Comparison of ENCODE assay signal across 5 fruit fly cellular contexts in the genomic region with DNA sequence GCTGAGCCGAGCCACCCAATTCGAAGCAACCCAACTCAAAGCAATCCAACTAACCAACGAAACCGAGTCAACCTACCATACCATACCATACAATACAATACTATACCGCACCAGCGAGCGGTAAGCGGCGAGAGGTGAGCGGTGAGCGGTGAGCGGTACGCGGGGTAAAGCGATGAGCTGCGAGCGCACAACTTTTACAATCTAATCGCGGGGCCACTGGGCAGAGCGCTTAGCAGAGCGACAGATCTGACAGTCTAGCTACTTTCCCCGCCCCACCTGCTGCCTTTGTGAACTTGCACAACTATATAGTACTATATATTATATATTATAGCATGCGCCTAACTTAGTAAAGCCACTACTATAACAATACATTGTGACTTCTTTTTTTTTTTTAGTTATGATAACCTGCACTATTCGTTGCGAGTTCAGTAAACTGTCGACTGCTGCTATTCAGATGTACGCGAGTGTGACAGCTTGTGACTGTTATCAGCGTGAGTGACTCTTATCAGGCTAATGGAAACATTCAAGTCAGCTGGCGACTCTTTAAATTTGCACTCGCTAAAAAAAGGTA.
A peak's percentile ranks its signal among the peaks of the same experiment; 100 is the strongest.
TF ChIP-seq lines count a peak whose summit lies in the region.

No protein-coding gene starts in this region.

TF ChIP-seq in whole organism, adult, 20 proteins besides CTCF, POLR2A, EP300 and RAD21 (continued from another document):
- TF ChIP-seq Crg-1 (GFP tag; optimal IDR thresholded peaks at IDR 0.05; lab: Kevin White, UChicago) (peak; percentile 10), Mnt (GFP tag; optimal IDR thresholded peaks at IDR 0.05; lab: Kevin White, UChicago) (peak; percentile 59), CG33017 (tag; optimal IDR thresholded peaks at IDR 0.05; lab: Kevin White, UChicago) (peak; percentile 28)

TF ChIP-seq in whole organism, embryonic, 481 proteins besides CTCF, POLR2A, EP300 and RAD21 (continued from another document and continues in another):
- TF ChIP-seq Pdp1 (GFP tag; optimal IDR thresholded peaks at IDR 0.05; lab: Kevin White, UChicago) = peak in 1 of 2 experiments; percentile 8
- TF ChIP-seq Rfx (GFP tag; IDR thresholded peaks at IDR 0.05; lab: Robert Waterston, UW) = peak; percentile 60; the same call in 1 of the 2 replicates
- TF ChIP-seq inv (GFP tag; IDR thresholded peaks at IDR 0.05; lab: Robert Waterston, UW; ENCODE audit: partially characterized antibody) = no peak
- no peak; the same call in 1 of the 2 replicates for TF ChIP-seq NFAT (GFP tag; IDR thresholded peaks at IDR 0.05; lab: Robert Waterston, UW)
- TF ChIP-seq CG9215 (GFP tag; IDR thresholded peaks at IDR 0.05; lab: Robert Waterston, UW) = peak; percentile 33; the same call in 1 of the 2 replicates
- TF ChIP-seq tgo (GFP tag; IDR thresholded peaks at IDR 0.05; lab: Robert Waterston, UW) = peak; percentile 16; the same call in 1 of the 3 replicates
- TF ChIP-seq schlank (tag; optimal IDR thresholded peaks at IDR 0.05; lab: Kevin White, UChicago) = no peak
- no peak for TF ChIP-seq CG31224 (GFP tag; IDR thresholded peaks at IDR 0.05; lab: Robert Waterston, UW)
- no peak for TF ChIP-seq Stat92E (GFP tag; optimal IDR thresholded peaks at IDR 0.05; lab: Kevin White, UChicago)
- 0 out of 3 replicates have a peak, but pooled peaks have one; percentile 28 for TF ChIP-seq H15 (GFP tag; IDR thresholded peaks at IDR 0.05; lab: Robert Waterston, UW)
- TF ChIP-seq CG3065 (GFP tag; optimal IDR thresholded peaks at IDR 0.05; lab: Kevin White, UChicago) = no peak
- no peak for TF ChIP-seq CG15073 (GFP tag; optimal IDR thresholded peaks at IDR 0.05; lab: Kevin White, UChicago)
- no peak for TF ChIP-seq CG31388 (GFP tag; optimal IDR thresholded peaks at IDR 0.05; lab: Kevin White, UChicago)
- TF ChIP-seq stc (GFP tag; IDR thresholded peaks at IDR 0.05; lab: Robert Waterston, UW) = peak; percentile 35
- no peak for TF ChIP-seq CG1832 (GFP tag; optimal IDR thresholded peaks at IDR 0.05; lab: Kevin White, UChicago)
- TF ChIP-seq Oaz (GFP tag; IDR thresholded peaks at IDR 0.05; lab: Robert Waterston, UW) = no peak
- peak; percentile 52 for TF ChIP-seq Hmr (GFP tag; optimal IDR thresholded peaks at IDR 0.05; lab: Kevin White, UChicago)
- TF ChIP-seq Med (GFP tag; lab: Kevin White, UChicago) = peak; percentile 74
- TF ChIP-seq cwo (GFP tag; optimal IDR thresholded peaks at IDR 0.05; lab: Kevin White, UChicago) = peak; percentile 65
- no peak for TF ChIP-seq hth (optimal IDR thresholded peaks at IDR 0.05; lab: Kevin White, UChicago)
- no peak for TF ChIP-seq CG10462 (GFP tag; optimal IDR thresholded peaks at IDR 0.05; lab: Kevin White, UChicago)
- no peak for TF ChIP-seq br (optimal IDR thresholded peaks at IDR 0.05; lab: Kevin White, UChicago)
- no peak for TF ChIP-seq CG2202 (tag; optimal IDR thresholded peaks at IDR 0.05; lab: Kevin White, UChicago)
- peak; percentile 33 for TF ChIP-seq CG17568 (GFP tag; optimal IDR thresholded peaks at IDR 0.05; lab: Kevin White, UChicago)
- no peak for TF ChIP-seq CG1024 (GFP tag; IDR thresholded peaks at IDR 0.05; lab: Robert Waterston, UW)
- no peak for TF ChIP-seq CG9817 (tag; optimal IDR thresholded peaks at IDR 0.05; lab: Kevin White, UChicago)
- peak; percentile 46 for TF ChIP-seq Xbp1 (GFP tag; optimal IDR thresholded peaks at IDR 0.05; lab: Kevin White, UChicago)
- no peak for TF ChIP-seq eyg (GFP tag; optimal IDR thresholded peaks at IDR 0.05; lab: Kevin White, UChicago)
- no peak for TF ChIP-seq D (optimal IDR thresholded peaks at IDR 0.05; lab: Kevin White, UChicago)
- no peak for TF ChIP-seq D (GFP tag; optimal IDR thresholded peaks at IDR 0.05; lab: Kevin White, UChicago)
- TF ChIP-seq Ssrp (tag; optimal IDR thresholded peaks at IDR 0.05; lab: Kevin White, UChicago) = peak; percentile 26

TF ChIP-seq in whole organism, prepupa, 60 proteins besides CTCF, POLR2A, EP300 and RAD21 (continued from another document):
- TF ChIP-seq pdm3 (GFP tag; optimal IDR thresholded peaks at IDR 0.05; lab: Kevin White, UChicago) = peak; percentile 15
- TF ChIP-seq Hr4 (GFP tag; optimal IDR thresholded peaks at IDR 0.05; lab: Kevin White, UChicago) = peak; percentile 33
- TF ChIP-seq CG15336 (GFP tag; IDR thresholded peaks at IDR 0.05; lab: Robert Waterston, UW) = peak; percentile 33; the same call in 1 of the 2 replicates
- no peak for TF ChIP-seq Eip75B (GFP tag; optimal IDR thresholded peaks at IDR 0.05; lab: Kevin White, UChicago)
- peak; percentile 7 for TF ChIP-seq achi (GFP tag; optimal IDR thresholded peaks at IDR 0.05; lab: Kevin White, UChicago)
- no peak for TF ChIP-seq CG11762 (GFP tag; optimal IDR thresholded peaks at IDR 0.05; lab: Kevin White, UChicago; ENCODE audit: insufficient read depth)
- TF ChIP-seq dac (GFP tag; optimal IDR thresholded peaks at IDR 0.05; lab: Kevin White, UChicago) = no peak
- peak; percentile 45 for TF ChIP-seq fkh (GFP tag; optimal IDR thresholded peaks at IDR 0.05; lab: Kevin White, UChicago)
- no peak for TF ChIP-seq CG11902 (GFP tag; optimal IDR thresholded peaks at IDR 0.05; lab: Kevin White, UChicago)
- TF ChIP-seq Lpt (GFP tag; optimal IDR thresholded peaks at IDR 0.05; lab: Kevin White, UChicago) = no peak
- peak; percentile 39 for TF ChIP-seq acj6 (GFP tag; optimal IDR thresholded peaks at IDR 0.05; lab: Kevin White, UChicago)
- TF ChIP-seq OdsH (GFP tag; optimal IDR thresholded peaks at IDR 0.05; lab: Kevin White, UChicago) = peak; percentile 33
- no peak for TF ChIP-seq CG8632 (GFP tag; optimal IDR thresholded peaks at IDR 0.05; lab: Kevin White, UChicago)
- peak; percentile 8 for TF ChIP-seq Smox (GFP tag; optimal IDR thresholded peaks at IDR 0.05; lab: Kevin White, UChicago)
- peak; percentile 76 for TF ChIP-seq Eip78C (GFP tag; lab: Kevin White, UChicago)
- TF ChIP-seq CG10669 (GFP tag; optimal IDR thresholded peaks at IDR 0.05; lab: Kevin White, UChicago) = no peak
- TF ChIP-seq esn (GFP tag; optimal IDR thresholded peaks at IDR 0.05; lab: Kevin White, UChicago) = peak; percentile 27
- TF ChIP-seq spab (GFP tag; optimal IDR thresholded peaks at IDR 0.05; lab: Kevin White, UChicago) = no peak
- 0 out of 3 replicates have a peak, but pooled peaks have one; percentile 22 for TF ChIP-seq eg (GFP tag; IDR thresholded peaks at IDR 0.05; lab: Robert Waterston, UW)
- no peak for TF ChIP-seq ss (GFP tag; optimal IDR thresholded peaks at IDR 0.05; lab: Kevin White, UChicago)
- TF ChIP-seq CG6854 (GFP tag; optimal IDR thresholded peaks at IDR 0.05; lab: Kevin White, UChicago) = no peak

TF ChIP-seq in whole organism, pupa, 21 proteins besides CTCF, POLR2A, EP300 and RAD21 (continued from another document):
- no peak for TF ChIP-seq gl (tag; optimal IDR thresholded peaks at IDR 0.05; lab: Kevin White, UChicago)
- TF ChIP-seq CG9948 (tag; optimal IDR thresholded peaks at IDR 0.05; lab: Kevin White, UChicago) = peak; percentile 5
TF ChIP-seq in whole organism, pupa: peak in this region for 11.

TF ChIP-seq in whole organism, wandering third instar larva, 38 proteins besides CTCF, POLR2A, EP300 and RAD21 (continued from another document):
- TF ChIP-seq jim (GFP tag; optimal IDR thresholded peaks at IDR 0.05; lab: Kevin White, UChicago) (no peak), Mio (GFP tag; optimal IDR thresholded peaks at IDR 0.05; lab: Kevin White, UChicago) (no peak), psq (GFP tag; optimal IDR thresholded peaks at IDR 0.05; lab: Kevin White, UChicago) (peak; percentile 9), Hr83 (GFP tag; optimal IDR thresholded peaks at IDR 0.05; lab: Kevin White, UChicago; ENCODE audit: poor library complexity, severe bottlenecking) (no peak), Dif (GFP tag; optimal IDR thresholded peaks at IDR 0.05; lab: Kevin White, UChicago; ENCODE audit: partially characterized antibody) (peak; percentile 20), pan (optimal IDR thresholded peaks at IDR 0.05; lab: Kevin White, UChicago) (no peak), dmrt93B (GFP tag; optimal IDR thresholded peaks at IDR 0.05; lab: Kevin White, UChicago) (peak; percentile 21), fru (GFP tag; optimal IDR thresholded peaks at IDR 0.05; lab: Kevin White, UChicago) (peak; percentile 50), ey (GFP tag; optimal IDR thresholded peaks at IDR 0.05; lab: Kevin White, UChicago) (peak; percentile 27), sv (GFP tag; optimal IDR thresholded peaks at IDR 0.05; lab: Kevin White, UChicago) (peak; percentile 33), N (GFP tag; optimal IDR thresholded peaks at IDR 0.05; lab: Kevin White, UChicago) (no peak), sage (GFP tag; optimal IDR thresholded peaks at IDR 0.05; lab: Kevin White, UChicago) (no peak), Myc (optimal IDR thresholded peaks at IDR 0.05; lab: Kevin White, UChicago) (peak; percentile 80), h (GFP tag; optimal IDR thresholded peaks at IDR 0.05; lab: Kevin White, UChicago) (peak; percentile 54), Vsx2 (GFP tag; optimal IDR thresholded peaks at IDR 0.05; lab: Kevin White, UChicago; ENCODE audit: partially characterized antibody) (no peak), rgr (GFP tag; optimal IDR thresholded peaks at IDR 0.05; lab: Kevin White, UChicago) (peak; percentile 41), dl (GFP tag; optimal IDR thresholded peaks at IDR 0.05; lab: Kevin White, UChicago; ENCODE audit: insufficient read depth in 1 of 2, partially characterized antibody in 2 of 2) (no peak)
TF ChIP-seq in whole organism, wandering third instar larva: peak in this region for 15.
